Fruit fly (Drosophila melanogaster) whole organism, embryonic: ENCODE measurements around the gene Cpr23B.

Experiments used
- CG11695 ChIP-seq: fragments of 200-800 bp; sonication (Bioruptor generic); IDR thresholded peaks from 3 replicates; pipeline ENCODE4 v1.3.6; 2022; ENCODE audit warnings: missing biosample characterization, missing genetic modification characterization
- CG12155 ChIP-seq: fragments of 200-800 bp; sonication (Bioruptor generic); optimal IDR thresholded peaks from 3 replicates; lab custom pipeline; 2016; ENCODE audit warnings: missing biosample characterization, missing genetic modification characterization
- CG12744 ChIP-seq: fragments of 200-800 bp; sonication (Bioruptor generic); optimal IDR thresholded peaks from 2 replicates; lab custom pipeline; 2016; ENCODE audit warnings: missing biosample characterization, missing genetic modification characterization
- CG12769 ChIP-seq: fragments of 200-800 bp; sonication (Bioruptor generic); optimal IDR thresholded peaks from 2 replicates; lab custom pipeline; 2019; ENCODE audit warnings: missing biosample characterization, mild to moderate bottlenecking, missing genetic modification characterization, moderate library complexity
- CG14441 ChIP-seq: fragments of 200-800 bp; sonication (Bioruptor generic); IDR thresholded peaks from 2 replicates; pipeline ENCODE4 v1.3.6; 2022; ENCODE audit warnings: missing biosample characterization, missing genetic modification characterization
- CG15011 ChIP-seq: fragments of 200-800 bp; sonication (Bioruptor generic); optimal IDR thresholded peaks from 3 replicates; lab custom pipeline; 2018; ENCODE audit warnings: missing biosample characterization, mild to moderate bottlenecking, missing genetic modification characterization
- CG15269 ChIP-seq: fragments of 200-800 bp; sonication (Bioruptor generic); optimal IDR thresholded peaks from 2 replicates; lab custom pipeline; 2018; ENCODE audit warnings: missing biosample characterization, mild to moderate bottlenecking, missing genetic modification characterization, moderate library complexity
- CG1529 ChIP-seq: fragments of 200-800 bp; sonication (Bioruptor generic); optimal IDR thresholded peaks from 3 replicates; lab custom pipeline; 2018; ENCODE audit warnings: missing biosample characterization, missing genetic modification characterization
- CG15601 ChIP-seq: fragments of 200-800 bp; sonication (Bioruptor generic); optimal IDR thresholded peaks from 3 replicates; lab custom pipeline; 2019; ENCODE audit warnings: missing biosample characterization, mild to moderate bottlenecking, missing genetic modification characterization, moderate library complexity
- CG1602 ChIP-seq: fragments of 200-800 bp; sonication (Bioruptor generic); optimal IDR thresholded peaks from 3 replicates; lab custom pipeline; 2016; ENCODE audit warnings: missing biosample characterization, missing genetic modification characterization
- CG1647 ChIP-seq: fragments of 200-800 bp; sonication (Bioruptor generic); optimal IDR thresholded peaks from 3 replicates; lab custom pipeline; 2016; ENCODE audit warnings: missing biosample characterization, missing genetic modification characterization
- CG16813 ChIP-seq: fragments of 200-800 bp; sonication (Bioruptor generic); IDR thresholded peaks from 3 replicates; pipeline ENCODE4 v1.3.6; 2022; ENCODE audit warnings: missing biosample characterization, missing genetic modification characterization; ENCODE audit not compliant: partially characterized antibody
- CG17186 ChIP-seq: fragments of 200-800 bp; sonication (Bioruptor generic); optimal IDR thresholded peaks from 3 replicates; lab custom pipeline; 2017; ENCODE audit warnings: missing biosample characterization, missing genetic modification reagents, missing genetic modification characterization
- CG17328 ChIP-seq: fragments of 200-800 bp; sonication (Bioruptor generic); IDR thresholded peaks from 2 replicates; pipeline ENCODE4 v1.3.6; 2022; ENCODE audit warnings: missing biosample characterization, missing genetic modification characterization
- CG17802 ChIP-seq: fragments of 200-800 bp; sonication (Bioruptor generic); optimal IDR thresholded peaks from 2 replicates; lab custom pipeline; 2018; ENCODE audit warnings: missing biosample characterization, mild to moderate bottlenecking, missing genetic modification characterization, moderate library complexity
- CG17829 ChIP-seq: fragments of 200-800 bp; optimal IDR thresholded peaks from 2 replicates; lab custom pipeline; 2019; ENCODE audit warnings: missing biosample characterization, mild to moderate bottlenecking, missing genetic modification characterization, moderate library complexity
- CG1792 ChIP-seq: fragments of 200-800 bp; sonication (Bioruptor generic); optimal IDR thresholded peaks from 2 replicates; lab custom pipeline; 2016; ENCODE audit warnings: missing biosample characterization, missing genetic modification characterization
- CG18262 ChIP-seq: fragments of 200-800 bp; optimal IDR thresholded peaks from 3 replicates; lab custom pipeline; 2019; ENCODE audit warnings: missing biosample characterization, mild to moderate bottlenecking, missing genetic modification characterization, moderate library complexity
- CG2199 ChIP-seq: fragments of 200-800 bp; sonication (Bioruptor generic); IDR thresholded peaks from 3 replicates; pipeline ENCODE4 v1.3.6; 2022; ENCODE audit warnings: missing biosample characterization, missing genetic modification characterization
- CG30431 ChIP-seq: fragments of 200-800 bp; sonication (Bioruptor generic); optimal IDR thresholded peaks from 2 replicates; lab custom pipeline; 2017; ENCODE audit warnings: missing biosample characterization, missing genetic modification characterization
- CG34224 ChIP-seq: fragments of 200-800 bp; sonication (Bioruptor generic); IDR thresholded peaks from 3 replicates; pipeline ENCODE4 v1.3.6; 2022; ENCODE audit warnings: missing biosample characterization, missing genetic modification characterization; ENCODE audit not compliant: partially characterized antibody
- CG7786 ChIP-seq: fragments of 200-800 bp; sonication (Bioruptor generic); optimal IDR thresholded peaks from 2 replicates; lab custom pipeline; 2016; ENCODE audit warnings: missing biosample characterization, missing genetic modification characterization
- Dref ChIP-seq: fragments of 200-800 bp; sonication (Bioruptor generic); IDR thresholded peaks from 2 replicates; pipeline ENCODE4 v1.3.6; 2022; ENCODE audit warnings: missing biosample characterization, missing genetic modification characterization
- Ets65A ChIP-seq: fragments of 200-800 bp; sonication (Bioruptor generic); peaks from one replicate; lab custom pipeline; 2016; ENCODE audit warnings: missing biosample characterization, missing genetic modification characterization
- Fer3 ChIP-seq: fragments of 200-800 bp; sonication (Bioruptor generic); optimal IDR thresholded peaks from 2 replicates; lab custom pipeline; 2018; ENCODE audit warnings: missing biosample characterization, mild to moderate bottlenecking, missing genetic modification characterization, moderate library complexity
- GATAe ChIP-seq: fragments of 200-800 bp; sonication (Bioruptor generic); conservative IDR thresholded peaks from 2 replicates; pipeline ENCODE4 v1.3.6; 2022; ENCODE audit warnings: missing biosample characterization, missing genetic modification characterization
- H2.0 ChIP-seq: fragments of 200-800 bp; sonication (Bioruptor generic); IDR thresholded peaks from 2 replicates; pipeline ENCODE4 v1.3.6; 2022; ENCODE audit warnings: missing biosample characterization, missing genetic modification characterization
- Hand ChIP-seq: fragments of 200-800 bp; sonication (Bioruptor generic); optimal IDR thresholded peaks from 2 replicates; lab custom pipeline; 2017; ENCODE audit warnings: mild to moderate bottlenecking, missing biosample characterization, missing genetic modification reagents, missing genetic modification characterization
- Ravus ChIP-seq: fragments of 200-800 bp; sonication (Bioruptor generic); IDR thresholded peaks from 2 replicates; pipeline ENCODE4 v1.3.6; 2022; ENCODE audit warnings: missing biosample characterization, missing genetic modification characterization
- ac ChIP-seq: fragments of 200-800 bp; sonication (Bioruptor generic); optimal IDR thresholded peaks from 3 replicates; lab custom pipeline; 2017; ENCODE audit warnings: missing biosample characterization, mild to moderate bottlenecking, missing genetic modification characterization
- amos ChIP-seq: fragments of 200-800 bp; sonication (Bioruptor generic); IDR thresholded peaks from 2 replicates; pipeline ENCODE4 v1.3.6; 2022; ENCODE audit warnings: missing biosample characterization, missing genetic modification characterization; ENCODE audit not compliant: partially characterized antibody
- bowl ChIP-seq: fragments of 200-800 bp; sonication (Bioruptor generic); IDR thresholded peaks from 2 replicates; pipeline ENCODE4 v1.3.6; 2022; ENCODE audit warnings: missing biosample characterization, missing genetic modification characterization
- crc ChIP-seq: fragments of 200-800 bp; sonication (Bioruptor generic); optimal IDR thresholded peaks from 2 replicates; lab custom pipeline; 2016; ENCODE audit warnings: missing biosample characterization, missing genetic modification characterization
- crol ChIP-seq: fragments of 200-800 bp; sonication (Bioruptor generic); IDR thresholded peaks from 2 replicates; pipeline ENCODE4 v1.3.6; 2022; ENCODE audit warnings: missing biosample characterization, missing genetic modification characterization
- ems ChIP-seq: fragments of 200-800 bp; sonication (Bioruptor generic); optimal IDR thresholded peaks from 3 replicates; lab custom pipeline; 2016; ENCODE audit warnings: missing biosample characterization, missing genetic modification characterization
- eve ChIP-seq, 2 experiments: fragments of >200 bp; optimal IDR thresholded peaks; 2 replicates each; lab custom pipeline; 2017; ENCODE audit warnings: missing biosample characterization in 2 of 2, missing genetic modification characterization in 2 of 2
- gem ChIP-seq: fragments of 200-800 bp; sonication (Bioruptor generic); optimal IDR thresholded peaks from 2 replicates; lab custom pipeline; 2019; ENCODE audit warnings: missing biosample characterization, mild to moderate bottlenecking, missing genetic modification characterization, moderate library complexity
- gro ChIP-seq: fragments of 200-800 bp; sonication (Bioruptor generic); optimal IDR thresholded peaks from 2 replicates; lab custom pipeline; 2016; ENCODE audit warnings: missing biosample characterization, missing genetic modification characterization
- klu ChIP-seq: fragments of 200-800 bp; sonication (Bioruptor generic); IDR thresholded peaks from 2 replicates; pipeline ENCODE4 v1.3.6; 2022; ENCODE audit warnings: missing biosample characterization, missing genetic modification characterization
- lbe ChIP-seq: fragments of 200-800 bp; sonication (Bioruptor generic); optimal IDR thresholded peaks from 2 replicates; lab custom pipeline; 2016; ENCODE audit warnings: missing biosample characterization, mild to moderate bottlenecking, missing genetic modification characterization
- nmo ChIP-seq: fragments of 200-800 bp; sonication (Bioruptor generic); optimal IDR thresholded peaks from 2 replicates; lab custom pipeline; 2018; ENCODE audit warnings: missing biosample characterization, mild to moderate bottlenecking, missing genetic modification characterization, moderate library complexity
- odd ChIP-seq: fragments of 200-800 bp; sonication (Bioruptor generic); optimal IDR thresholded peaks from 2 replicates; lab custom pipeline; 2017; ENCODE audit warnings: missing biosample characterization, mild to moderate bottlenecking, missing genetic modification characterization
- pros ChIP-seq: fragments of 200-800 bp; sonication (Bioruptor generic); optimal IDR thresholded peaks from 3 replicates; lab custom pipeline; 2019; ENCODE audit warnings: missing biosample characterization, mild to moderate bottlenecking, missing genetic modification characterization, moderate library complexity
- ranshi ChIP-seq: fragments of 200-800 bp; sonication (Bioruptor generic); IDR thresholded peaks from 2 replicates; pipeline ENCODE4 v1.3.6; 2022; ENCODE audit warnings: missing biosample characterization, missing genetic modification characterization
- ro ChIP-seq: fragments of 200-800 bp; sonication (Bioruptor generic); IDR thresholded peaks from 2 replicates; pipeline ENCODE4 v1.3.6; 2022; ENCODE audit warnings: missing biosample characterization, missing genetic modification characterization
- run ChIP-seq: fragments of 200-800 bp; sonication (Bioruptor generic); optimal IDR thresholded peaks from 3 replicates; lab custom pipeline; 2018; ENCODE audit warnings: missing biosample characterization, mild to moderate bottlenecking, missing genetic modification characterization
- so ChIP-seq: fragments of 200-800 bp; sonication (Bioruptor generic); IDR thresholded peaks from 3 replicates; pipeline ENCODE4 v1.3.6; 2022; ENCODE audit warnings: missing biosample characterization, missing genetic modification characterization
- ssp ChIP-seq: fragments of 200-800 bp; sonication (Bioruptor generic); IDR thresholded peaks from 2 replicates; pipeline ENCODE4 v1.3.6; 2022; ENCODE audit warnings: missing biosample characterization, missing genetic modification characterization
- toy ChIP-seq: fragments of 200-800 bp; sonication (Bioruptor generic); IDR thresholded peaks from 2 replicates; pipeline ENCODE4 v1.3.6; 2022; ENCODE audit warnings: missing biosample characterization, missing genetic modification characterization
- zen ChIP-seq: fragments of 200-800 bp; sonication (Bioruptor generic); optimal IDR thresholded peaks from 3 replicates; lab custom pipeline; 2018; ENCODE audit warnings: missing biosample characterization, mild to moderate bottlenecking, missing genetic modification characterization, moderate library complexity

The Cpr23B gene

DNA sequence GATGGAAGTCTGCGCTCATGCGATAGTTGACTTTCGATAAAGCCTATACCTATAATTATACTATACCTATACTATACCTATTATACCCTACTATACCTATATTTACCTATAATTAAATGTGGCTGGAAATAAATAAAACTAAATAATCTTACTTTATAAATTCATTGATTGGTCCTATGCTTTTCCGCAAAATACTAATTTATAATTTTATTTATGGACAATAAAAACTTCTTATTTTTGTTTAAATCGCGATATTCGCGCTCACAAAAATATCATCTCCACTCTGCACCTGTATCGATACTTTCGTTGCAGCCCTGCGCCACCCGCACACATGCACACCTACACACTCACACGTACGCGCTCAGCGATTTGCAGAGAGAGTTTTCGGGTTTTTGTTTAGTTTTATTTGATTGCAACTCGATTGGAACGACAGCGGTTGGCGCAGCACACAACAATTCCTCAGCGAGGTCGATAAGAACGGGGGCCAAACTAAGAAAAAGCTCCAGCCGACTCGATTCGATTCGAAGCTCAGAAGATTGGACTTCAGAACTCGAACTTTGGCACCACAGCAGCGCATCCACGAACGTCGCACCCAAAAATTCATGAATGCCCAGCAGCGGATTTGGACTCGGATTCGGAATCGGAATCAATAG, 36.5 kb downstream of the Cpr23B start, which contains the start of gene CG8814 (continued):
- TF ChIP-seq odd (GFP tag; lab: Kevin White, UChicago) (no peak), CG18262 (tag; lab: Kevin White, UChicago) (peak; percentile 69), CG7786 (peak; percentile 15), klu (GFP tag; lab: Robert Waterston, UW) (peak; percentile 89), so (GFP tag; lab: Robert Waterston, UW) (peak; percentile 62; the same call in 1 of the 3 replicates), CG1529 (GFP tag; lab: Kevin White, UChicago) (no peak), ac (GFP tag; lab: Kevin White, UChicago) (no peak), GATAe (GFP tag; lab: Robert Waterston, UW) (no peak; the same call in 1 of the 2 replicates), CG16813 (GFP tag; lab: Robert Waterston, UW) (peak; percentile 85), ranshi (GFP tag; lab: Robert Waterston, UW) (peak; percentile 65; the same call in 1 of the 2 replicates), lbe (GFP tag; lab: Kevin White, UChicago) (no peak), CG17802 (tag; lab: Kevin White, UChicago) (peak; percentile 19), CG11695 (no peak), CG12769 (tag; lab: Kevin White, UChicago) (no peak), Fer3 (tag; lab: Kevin White, UChicago) (peak; percentile 14), Ravus (no peak), H2.0 (peak; percentile 35; the same call in 1 of the 2 replicates), CG34224 (GFP tag; lab: Robert Waterston, UW) (peak; percentile 70), CG17829 (tag; lab: Kevin White, UChicago) (peak; percentile 69), amos (GFP tag; lab: Robert Waterston, UW) (peak; percentile 79), CG1792 (GFP tag; lab: Kevin White, UChicago) (no peak), zen (tag; lab: Kevin White, UChicago) (peak; percentile 52), CG12155 (GFP tag; lab: Kevin White, UChicago) (peak; percentile 75), CG1647 (GFP tag; lab: Kevin White, UChicago) (peak; percentile 48), crc (GFP tag; lab: Kevin White, UChicago) (no peak), Hand (no peak), bowl (no peak), Ets65A (GFP tag; lab: Kevin White, UChicago) (peak; percentile 85), CG30431 (GFP tag; lab: Kevin White, UChicago) (no peak), pros (no peak), CG14441 (peak; percentile 71), crol (GFP tag; lab: Robert Waterston, UW) (peak; percentile 21; the same call in 1 of the 2 replicates), ems (no peak), CG17186 (GFP tag; lab: Kevin White, UChicago) (peak; percentile 80), CG15601 (tag; lab: Kevin White, UChicago) (peak; percentile 68), eve (GFP tag; optimal IDR thresholded peaks at IDR 0.05; lab: Kevin White, UChicago) (no peak), nmo (peak; percentile 90), CG17328 (GFP tag; lab: Robert Waterston, UW) (0 out of 2 replicates have a peak, but pooled peaks have one; percentile 5), gem (tag; lab: Kevin White, UChicago) (peak; percentile 81), run (no peak), gro (GFP tag; lab: Kevin White, UChicago) (no peak), CG15011 (GFP tag; lab: Kevin White, UChicago) (peak; percentile 49), toy (GFP tag; lab: Robert Waterston, UW) (no peak), ro (GFP tag; lab: Robert Waterston, UW) (no peak), CG12744 (peak; percentile 17), CG15269 (peak; percentile 53), CG2199 (no peak), ssp (GFP tag; lab: Robert Waterston, UW) (peak; percentile 81), Dref (GFP tag; lab: Robert Waterston, UW) (peak; percentile 76), CG1602 (GFP tag; lab: Kevin White, UChicago) (peak; percentile 67)
